Worm (Caenorhabditis elegans) whole organism, L4 larva: ENCODE results near the gene C10A4.2.
A peak's percentile ranks its signal among the peaks of the same experiment; 100 is the strongest.

Experiments used
- T20F7.1 ChIP-seq: fragments of 200-800 bp; sonication (Bioruptor generic); optimal IDR thresholded peaks from 2 replicates; lab custom pipeline; 2018; ENCODE audit warnings: mild to moderate bottlenecking, missing genetic modification characterization, missing compliant biosample characterization
- Y48G9A.11 ChIP-seq: fragments of 200-800 bp; sonication (Bioruptor generic); IDR thresholded peaks from 2 replicates; pipeline ENCODE4 v1.3.6; 2022; ENCODE audit warnings: missing genetic modification reagents, missing genetic modification characterization, missing compliant biosample characterization
- Y5F2A.4 ChIP-seq: fragments of 200-800 bp; sonication (Bioruptor generic); optimal IDR thresholded peaks from 2 replicates; lab custom pipeline; 2018; ENCODE audit warnings: mild to moderate bottlenecking, missing genetic modification characterization, missing compliant biosample characterization
- ZK337.2 ChIP-seq: fragments of 200-800 bp; sonication (Bioruptor generic); IDR thresholded peaks from 2 replicates; pipeline ENCODE4 v1.3.6; 2022; ENCODE audit warnings: missing genetic modification reagents, missing genetic modification characterization, missing compliant biosample characterization
- ZK546.5 ChIP-seq, 2 experiments: sonication (generic microtip); optimal IDR thresholded peaks; 2 replicates each; lab custom pipeline; 2017; ENCODE audit warnings: missing biosample characterization in 2 of 2, missing genetic modification characterization in 2 of 2
- aha-1 ChIP-seq: fragments of 150-350 bp; peaks from one replicate; lab custom pipeline; 2014; ENCODE audit warnings: missing biosample characterization, missing genetic modification characterization
- arid-1 ChIP-seq: fragments of 200-800 bp; sonication (Bioruptor generic); conservative IDR thresholded peaks from 2 replicates; pipeline ENCODE4 v1.3.6; 2022; ENCODE audit warnings: missing genetic modification reagents, missing genetic modification characterization, missing compliant biosample characterization
- ceh-20 ChIP-seq: fragments of 200-800 bp; sonication (Bioruptor generic); IDR thresholded peaks from 2 replicates; pipeline ENCODE4 v1.3.6; 2022; ENCODE audit warnings: missing genetic modification reagents, missing genetic modification characterization, missing compliant biosample characterization
- ceh-28 ChIP-seq: fragments of 150-350 bp; optimal IDR thresholded peaks from 2 replicates; lab custom pipeline; 2014; ENCODE audit warnings: missing biosample characterization, missing genetic modification reagents, missing genetic modification characterization
- ceh-62 ChIP-seq: sonication (generic microtip); optimal IDR thresholded peaks from 2 replicates; lab custom pipeline; 2017; ENCODE audit warnings: missing biosample characterization, missing genetic modification characterization
- ces-1 ChIP-seq: fragments of 150-350 bp; sonication (generic microtip); optimal IDR thresholded peaks from 4 replicates; lab custom pipeline; 2014; ENCODE audit warnings: missing biosample characterization, missing genetic modification reagents, missing genetic modification characterization
- ctbp-1 ChIP-seq: fragments of 200-800 bp; sonication (Bioruptor generic); IDR thresholded peaks from 2 replicates; pipeline ENCODE4 v1.3.6; 2022; ENCODE audit warnings: missing genetic modification reagents, missing genetic modification characterization, missing compliant biosample characterization
- daf-8 ChIP-seq: fragments of 200-800 bp; sonication (Bioruptor generic); IDR thresholded peaks from 2 replicates; pipeline ENCODE4 v1.3.6; 2022; ENCODE audit warnings: missing genetic modification characterization, missing compliant biosample characterization
- dpl-1 ChIP-seq: fragments of 150-350 bp; optimal IDR thresholded peaks from 2 replicates; lab custom pipeline; 2014; ENCODE audit warnings: missing biosample characterization, missing genetic modification reagents, missing genetic modification characterization
- dve-1 ChIP-seq: sonication (generic microtip); optimal IDR thresholded peaks from 2 replicates; lab custom pipeline; 2017; ENCODE audit warnings: antibody characterized with exemption, mild to moderate bottlenecking, missing genetic modification characterization, missing compliant biosample characterization; ENCODE audit not compliant: insufficient read depth
- egl-27 ChIP-seq: sonication (generic microtip); optimal IDR thresholded peaks from 3 replicates; lab custom pipeline; 2017; ENCODE audit warnings: missing biosample characterization, missing genetic modification reagents, missing genetic modification characterization
- fos-1 ChIP-seq: fragments of 150-350 bp; optimal IDR thresholded peaks from 2 replicates; lab custom pipeline; 2014; ENCODE audit warnings: missing biosample characterization, missing genetic modification characterization
- hif-1 ChIP-seq, 2 experiments: sonication (generic microtip); optimal IDR thresholded peaks; 2 replicates each; lab custom pipeline; 2016 to 2017; ENCODE audit warnings: missing compliant biosample characterization in 2 of 2, missing genetic modification characterization in 2 of 2, missing genetic modification reagents in 2 of 2, missing genotype in 2 of 2, mild to moderate bottlenecking in 1 of 2
- hmg-1.1 ChIP-seq: fragments of 200-800 bp; sonication (Bioruptor generic); IDR thresholded peaks from 2 replicates; pipeline ENCODE4 v1.3.6; 2022; ENCODE audit warnings: missing genetic modification reagents, missing genetic modification characterization, missing compliant biosample characterization
- jun-1 ChIP-seq: fragments of 150-350 bp; optimal IDR thresholded peaks from 2 replicates; lab custom pipeline; 2014; ENCODE audit warnings: missing biosample characterization, missing genetic modification reagents, missing genetic modification characterization
- lim-7 ChIP-seq: fragments of 200-800 bp; sonication (Bioruptor generic); IDR thresholded peaks from 2 replicates; pipeline ENCODE4 v1.3.6; 2022; ENCODE audit warnings: missing genetic modification characterization, missing compliant biosample characterization
- lin-13 ChIP-seq: fragments of 150-350 bp; optimal IDR thresholded peaks from 2 replicates; lab custom pipeline; 2014; ENCODE audit warnings: missing biosample characterization, missing genetic modification reagents, missing genetic modification characterization
- lin-39 ChIP-seq: fragments of 150-350 bp; optimal IDR thresholded peaks from 2 replicates; lab custom pipeline; 2014; ENCODE audit warnings: missing biosample characterization, missing genetic modification reagents, missing genetic modification characterization
- lir-3 ChIP-seq: sonication (generic microtip); optimal IDR thresholded peaks from 2 replicates; lab custom pipeline; 2016; ENCODE audit warnings: mild to moderate bottlenecking, missing genetic modification characterization, missing compliant biosample characterization
- lsy-2 ChIP-seq, 2 experiments: fragments of 150-350 bp in 1 of 2; sonication (generic microtip) in 1 of 2; optimal IDR thresholded peaks; 2 replicates each; lab custom pipeline; 2014 to 2017; ENCODE audit warnings: missing biosample characterization in 2 of 2, missing genetic modification characterization in 2 of 2
- madf-5 ChIP-seq, 2 experiments: fragments of 200-800 bp; sonication (Bioruptor generic); IDR thresholded peaks; 2 replicates each; pipeline ENCODE4 v1.3.6; 2022; ENCODE audit warnings: missing compliant biosample characterization in 2 of 2, missing genetic modification characterization in 2 of 2
- mep-1 ChIP-seq: fragments of 150-350 bp; sonication (generic microtip); optimal IDR thresholded peaks from 3 replicates; lab custom pipeline; 2014; ENCODE audit warnings: missing biosample characterization, missing genetic modification characterization
- nhr-11 ChIP-seq: fragments of 150-350 bp; optimal IDR thresholded peaks from 2 replicates; lab custom pipeline; 2014; ENCODE audit warnings: missing biosample characterization, missing genetic modification characterization
- nhr-111 ChIP-seq: fragments of 200-800 bp; sonication (Bioruptor generic); optimal IDR thresholded peaks from 2 replicates; lab custom pipeline; 2018; ENCODE audit warnings: mild to moderate bottlenecking, missing genetic modification characterization, missing compliant biosample characterization
- nhr-237 ChIP-seq: sonication (generic microtip); optimal IDR thresholded peaks from 2 replicates; lab custom pipeline; 2017; ENCODE audit warnings: missing biosample characterization, missing genetic modification characterization
- nhr-28 ChIP-seq: fragments of 150-350 bp; optimal IDR thresholded peaks from 2 replicates; lab custom pipeline; 2014; ENCODE audit warnings: missing biosample characterization, missing genetic modification characterization
- nhr-41 ChIP-seq: fragments of 200-800 bp; sonication (Bioruptor generic); IDR thresholded peaks from 2 replicates; pipeline ENCODE4 v1.3.6; 2022; ENCODE audit warnings: missing genetic modification reagents, missing genetic modification characterization, missing compliant biosample characterization
- nhr-42 ChIP-seq: fragments of 200-800 bp; sonication (Bioruptor generic); IDR thresholded peaks from 2 replicates; pipeline ENCODE4 v1.3.6; 2022; ENCODE audit warnings: missing genetic modification characterization, missing compliant biosample characterization
- nhr-6 ChIP-seq: fragments of 150-350 bp; optimal IDR thresholded peaks from 2 replicates; lab custom pipeline; 2014; ENCODE audit warnings: missing biosample characterization, missing genetic modification characterization
- pha-4 ChIP-seq, 2 experiments: fragments of 150-350 bp in 1 of 2; fragments of 200-800 bp in 1 of 2; sonication (Bioruptor generic) in 1 of 2; IDR thresholded peaks in 1 of 2; optimal IDR thresholded peaks in 1 of 2; 2 replicates each; pipeline versions ENCODE4 v1.3.6 to Lab custom; 2014 to 2022; ENCODE audit warnings: missing genetic modification characterization in 2 of 2, missing genetic modification reagents in 2 of 2, missing biosample characterization in 1 of 2, missing compliant biosample characterization in 1 of 2
- php-3 ChIP-seq: fragments of 200-800 bp; sonication (Bioruptor generic); IDR thresholded peaks from 2 replicates; pipeline ENCODE4 v1.3.6; 2022; ENCODE audit warnings: missing genetic modification reagents, missing genetic modification characterization, missing compliant biosample characterization
- snpc-1.2 ChIP-seq: fragments of 200-800 bp; sonication (Bioruptor generic); IDR thresholded peaks from 2 replicates; pipeline ENCODE4 v1.3.6; 2022; ENCODE audit warnings: missing genetic modification reagents, missing genetic modification characterization, missing compliant biosample characterization
- snpc-4 ChIP-seq: fragments of 150-350 bp; optimal IDR thresholded peaks from 2 replicates; lab custom pipeline; 2014; ENCODE audit warnings: missing biosample characterization, missing genetic modification characterization
- spr-1 ChIP-seq: sonication (generic microtip); optimal IDR thresholded peaks from 2 replicates; lab custom pipeline; 2016; ENCODE audit warnings: mild to moderate bottlenecking, missing genetic modification characterization, missing compliant biosample characterization
- unc-39 ChIP-seq: sonication (generic microtip); optimal IDR thresholded peaks from 2 replicates; lab custom pipeline; 2017; ENCODE audit warnings: missing biosample characterization, missing genetic modification characterization
- unc-62 ChIP-seq, 3 experiments: fragments of 150-350 bp in 1 of 3; sonication (generic microtip); optimal IDR thresholded peaks in 2 of 3; peaks in 1 of 3; 1 replicate in 1 of 3; 2 replicates in 2 of 3; lab custom pipeline; 2014 to 2017; ENCODE audit warnings: missing biosample characterization in 3 of 3, missing genetic modification characterization in 3 of 3, missing genetic modification reagents in 3 of 3, missing genotype in 1 of 3
- zfp-2 ChIP-seq: sonication (generic microtip); optimal IDR thresholded peaks from 2 replicates; lab custom pipeline; 2016; ENCODE audit warnings: mild to moderate bottlenecking, missing genetic modification characterization, missing compliant biosample characterization
- zip-11 ChIP-seq: fragments of 200-800 bp; sonication (Bioruptor generic); IDR thresholded peaks from 2 replicates; pipeline ENCODE4 v1.3.6; 2022; ENCODE audit warnings: missing genetic modification characterization, missing compliant biosample characterization
- ztf-7 ChIP-seq: fragments of 150-350 bp; optimal IDR thresholded peaks from 2 replicates; lab custom pipeline; 2014; ENCODE audit warnings: missing biosample characterization, missing genetic modification characterization

The C10A4.2 gene

DNA sequence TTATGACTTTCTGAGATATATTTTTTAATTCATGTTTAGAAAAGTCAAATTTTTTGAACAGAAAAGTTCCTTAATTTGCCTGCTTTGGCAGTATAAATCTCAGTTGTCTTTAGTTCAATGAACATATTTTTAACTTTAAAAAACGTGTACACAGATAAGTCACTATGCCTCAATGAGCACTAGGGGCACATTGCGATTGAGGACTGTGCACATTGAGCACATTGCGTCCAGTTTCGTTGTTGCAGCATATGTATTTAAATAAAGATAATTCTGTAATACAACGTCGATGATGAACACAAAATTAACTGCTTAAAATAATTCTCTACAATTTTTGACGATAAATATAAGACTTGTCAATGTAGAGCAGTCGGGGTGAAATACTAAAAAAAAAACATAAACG lies 2.3 kb upstream of the C10A4.2 start:
- no peak for TF ChIP-seq egl-27 (tag; lab: Kevin White, UChicago)
- no peak for TF ChIP-seq nhr-237 (tag; lab: Kevin White, UChicago)
- no peak for TF ChIP-seq ztf-7
- TF ChIP-seq ceh-20 (GFP tag; lab: Robert Waterston, UW) = no peak
- no peak for TF ChIP-seq zip-11
- no peak for TF ChIP-seq lin-39 (tag; lab: Kevin White, UChicago)
- TF ChIP-seq dpl-1 (GFP tag; lab: Kevin White, UChicago) = no peak
- TF ChIP-seq aha-1 = no peak
- TF ChIP-seq hif-1 (tag; optimal IDR thresholded peaks at IDR 0.05; lab: Kevin White, UChicago) = no peak
- no peak for TF ChIP-seq ZK546.5 (tag; optimal IDR thresholded peaks at IDR 0.05; lab: Kevin White, UChicago)
- TF ChIP-seq lin-13 (GFP tag; lab: Kevin White, UChicago) = no peak
- no peak for TF ChIP-seq madf-5 (GFP tag; IDR thresholded peaks at IDR 0.05; lab: Robert Waterston, UW)
- TF ChIP-seq nhr-11 = no peak
- TF ChIP-seq jun-1 = no peak
- no peak for TF ChIP-seq arid-1
- TF ChIP-seq ctbp-1 (GFP tag; lab: Robert Waterston, UW) = no peak
- TF ChIP-seq snpc-4 (tag; lab: Kevin White, UChicago) = no peak
- no peak for TF ChIP-seq lim-7 (GFP tag; lab: Robert Waterston, UW)
- TF ChIP-seq spr-1 (tag; lab: Kevin White, UChicago) = no peak
- TF ChIP-seq ces-1 = no peak
- TF ChIP-seq, all 104 proteins: peak for 0

- TF ChIP-seq unc-62 (GFP tag; optimal IDR thresholded peaks at IDR 0.05 in 1 of 2; lab: Kevin White, UChicago) (peak in 1 of 2 experiments; percentile 94), unc-62 (tag; optimal IDR thresholded peaks at IDR 0.05; lab: Kevin White, UChicago) (no peak), mep-1 (tag; lab: Kevin White, UChicago) (no peak)
Observed at ce11 chrX:7409030-7409429, 1.0 kb upstream of the C10A4.2 start.

ce11 chrX:7415420-7415819 lies 5.4 kb downstream of the C10A4.2 start, which contains the start of gene C10A4.7:
Gene C10A4.7, minus strand, starts transcription at chrX:7415520.
- TF ChIP-seq lir-3 (no peak), Y48G9A.11 (no peak), snpc-1.2 (GFP tag; lab: Robert Waterston, UW) (no peak), zfp-2 (tag; lab: Kevin White, UChicago) (no peak), lsy-2 (tag; optimal IDR thresholded peaks at IDR 0.05; lab: Kevin White, UChicago) (no peak), hmg-1.1 (GFP tag; lab: Robert Waterston, UW) (no peak), nhr-41 (GFP tag; lab: Robert Waterston, UW) (no peak), php-3 (no peak)

DNA sequence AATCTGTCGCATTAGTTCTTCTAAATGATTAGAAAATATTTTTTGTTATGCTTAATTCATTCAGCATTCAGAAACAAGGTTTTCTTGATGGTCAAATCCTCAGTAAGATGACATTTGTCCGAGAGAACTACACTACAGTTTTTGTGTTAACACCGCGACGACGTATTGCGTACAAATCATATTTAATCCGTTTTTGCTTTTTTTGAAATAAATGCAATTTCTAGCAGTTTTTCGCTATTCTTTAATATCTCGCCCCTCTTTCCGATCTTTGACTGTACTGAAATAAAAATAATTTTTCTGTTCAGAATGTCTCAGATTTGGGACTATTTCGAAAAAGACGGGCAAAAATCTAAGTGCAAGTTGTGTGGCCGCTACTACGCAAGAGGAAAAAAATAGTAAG lies 6.0 kb downstream of the C10A4.2 start, which contains the start of gene C10A4.1:
C10A4.1 (plus strand) TSS at position 301 of the 400 bp plus-strand sequence.
- TF ChIP-seq daf-8 (GFP tag; lab: Robert Waterston, UW) (no peak), nhr-42 (GFP tag; lab: Robert Waterston, UW) (no peak)

- TF ChIP-seq snpc-1.2 (GFP tag; lab: Robert Waterston, UW) (no peak), nhr-111 (GFP tag; lab: Kevin White, UChicago) (no peak), ceh-28 (tag; lab: Kevin White, UChicago) (no peak), ZK337.2 (GFP tag; lab: Robert Waterston, UW) (no peak), T20F7.1 (GFP tag; lab: Kevin White, UChicago) (no peak), nhr-6 (tag; lab: Kevin White, UChicago) (no peak), ceh-62 (tag; lab: Kevin White, UChicago) (no peak), lsy-2 (tag; optimal IDR thresholded peaks at IDR 0.05; lab: Kevin White, UChicago) (no peak), pha-4 (GFP tag; IDR thresholded peaks at IDR 0.05; lab: Robert Waterston, UW) (no peak), pha-4 (tag; optimal IDR thresholded peaks at IDR 0.05; lab: Kevin White, UChicago) (no peak), zfp-2 (tag; lab: Kevin White, UChicago) (no peak), unc-39 (no peak), dve-1 (tag; lab: Kevin White, UChicago) (no peak), Y5F2A.4 (GFP tag; lab: Kevin White, UChicago) (no peak), nhr-28 (tag; lab: Kevin White, UChicago) (no peak), fos-1 (no peak)
- TF ChIP-seq, all 104 proteins: peak for 0
Observed at ce11 chrX:7420571-7420970, 10.5 kb downstream of the C10A4.2 start, which contains the start of gene C10A4.9. Gene C10A4.9, plus strand, starts transcription at chrX:7420871.
